Fruit fly (Drosophila melanogaster) whole organism, embryonic: ENCODE data around the gene CG11550.

Experiments
- CG10431 ChIP-seq: fragments of 200-800 bp; sonication (Bioruptor generic); optimal IDR thresholded peaks from 3 replicates; lab custom pipeline; 2018; ENCODE audit warnings: missing biosample characterization, mild to moderate bottlenecking, missing genetic modification characterization
- CG11085 ChIP-seq: fragments of 200-800 bp; sonication (Bioruptor generic); IDR thresholded peaks from 2 replicates; pipeline ENCODE4 v1.3.6; 2022; ENCODE audit warnings: missing biosample characterization, missing genetic modification characterization
- CG11696 ChIP-seq: fragments of 200-800 bp; sonication (Bioruptor generic); IDR thresholded peaks from 2 replicates; pipeline ENCODE4 v1.3.6; 2022; ENCODE audit warnings: missing biosample characterization, missing genetic modification characterization
- CG1233 ChIP-seq: fragments of 200-800 bp; sonication (Bioruptor generic); optimal IDR thresholded peaks from 4 replicates; lab custom pipeline; 2018; ENCODE audit warnings: missing biosample characterization, mild to moderate bottlenecking, missing genetic modification characterization
- CG12942 ChIP-seq: fragments of 200-800 bp; sonication (Bioruptor generic); optimal IDR thresholded peaks from 3 replicates; lab custom pipeline; 2016; ENCODE audit warnings: missing biosample characterization, missing genetic modification characterization
- CG13123 ChIP-seq: fragments of 200-800 bp; sonication (Bioruptor generic); optimal IDR thresholded peaks from 2 replicates; lab custom pipeline; 2016; ENCODE audit warnings: missing biosample characterization, missing genetic modification characterization
- CG13287 ChIP-seq: fragments of 200-800 bp; sonication (Bioruptor generic); IDR thresholded peaks from 2 replicates; pipeline ENCODE4 v1.3.6; 2022; ENCODE audit warnings: missing biosample characterization, missing genetic modification characterization; ENCODE audit not compliant: partially characterized antibody
- CG14050 ChIP-seq: fragments of 200-800 bp; sonication (Bioruptor generic); IDR thresholded peaks from 3 replicates; pipeline ENCODE4 v1.3.6; 2022; ENCODE audit warnings: missing biosample characterization, missing genetic modification characterization
- CG14965 ChIP-seq: fragments of 200-800 bp; sonication (Bioruptor generic); optimal IDR thresholded peaks from 2 replicates; lab custom pipeline; 2016; ENCODE audit warnings: missing biosample characterization, missing genetic modification characterization, borderline replicate concordance
- CG15011 ChIP-seq: fragments of 200-800 bp; sonication (Bioruptor generic); optimal IDR thresholded peaks from 3 replicates; lab custom pipeline; 2018; ENCODE audit warnings: missing biosample characterization, mild to moderate bottlenecking, missing genetic modification characterization
- CG17359 ChIP-seq: fragments of 200-800 bp; sonication (Bioruptor generic); optimal IDR thresholded peaks from 3 replicates; lab custom pipeline; 2018; ENCODE audit warnings: missing biosample characterization, mild to moderate bottlenecking, missing genetic modification characterization, moderate library complexity
- CG2120 ChIP-seq: fragments of 200-800 bp; sonication (Bioruptor generic); optimal IDR thresholded peaks from 3 replicates; lab custom pipeline; 2016; ENCODE audit warnings: missing biosample characterization, missing genetic modification characterization
- CG2712 ChIP-seq: fragments of 200-800 bp; optimal IDR thresholded peaks from 3 replicates; lab custom pipeline; 2019; ENCODE audit warnings: missing biosample characterization, mild to moderate bottlenecking, missing genetic modification characterization, moderate library complexity
- CG3065 ChIP-seq: fragments of 200-800 bp; sonication (Bioruptor generic); optimal IDR thresholded peaks from 2 replicates; lab custom pipeline; 2016; ENCODE audit warnings: missing biosample characterization, missing genetic modification characterization
- CG31224 ChIP-seq: fragments of 200-800 bp; sonication (Bioruptor generic); IDR thresholded peaks from 2 replicates; pipeline ENCODE4 v1.3.6; 2022; ENCODE audit warnings: missing biosample characterization, missing genetic modification characterization
- CG3407 ChIP-seq: fragments of 200-800 bp; sonication (Bioruptor generic); optimal IDR thresholded peaks from 2 replicates; lab custom pipeline; 2018; ENCODE audit warnings: missing biosample characterization, mild to moderate bottlenecking, missing genetic modification characterization
- CG4282 ChIP-seq: fragments of 200-800 bp; sonication (Bioruptor generic); optimal IDR thresholded peaks from 2 replicates; lab custom pipeline; 2016; ENCODE audit warnings: missing biosample characterization, missing genetic modification characterization
- CG4424 ChIP-seq: fragments of 200-800 bp; sonication (Bioruptor generic); optimal IDR thresholded peaks from 3 replicates; lab custom pipeline; 2016; ENCODE audit warnings: missing biosample characterization, missing genetic modification characterization
- CG5180 ChIP-seq: fragments of 200-800 bp; sonication (Bioruptor generic); optimal IDR thresholded peaks from 3 replicates; lab custom pipeline; 2017; ENCODE audit warnings: missing biosample characterization, missing genetic modification characterization, mild to moderate bottlenecking, moderate library complexity, missing genetic modification reagents
- CG6272 ChIP-seq: fragments of 200-800 bp; sonication (Bioruptor generic); IDR thresholded peaks from 2 replicates; pipeline ENCODE4 v1.3.6; 2022; ENCODE audit warnings: missing biosample characterization, missing genetic modification characterization
- CG6654 ChIP-seq: fragments of 200-800 bp; sonication (Bioruptor generic); optimal IDR thresholded peaks from 2 replicates; lab custom pipeline; 2017; ENCODE audit warnings: missing biosample characterization, mild to moderate bottlenecking, missing genetic modification characterization
- CG8290 ChIP-seq, 3 experiments: fragments of 200-800 bp; sonication (Bioruptor generic); optimal IDR thresholded peaks; 2 replicates each; lab custom pipeline; 2016 to 2019; ENCODE audit warnings: missing biosample characterization in 3 of 3, missing genetic modification characterization in 3 of 3, mild to moderate bottlenecking in 2 of 3, moderate library complexity in 1 of 3
- CG9609 ChIP-seq: fragments of 200-800 bp; sonication (Bioruptor generic); optimal IDR thresholded peaks from 3 replicates; lab custom pipeline; 2016; ENCODE audit warnings: missing biosample characterization, missing genetic modification characterization
- CkIIα-i1 ChIP-seq: fragments of 200-800 bp; sonication (Bioruptor generic); IDR thresholded peaks from 2 replicates; pipeline ENCODE4 v1.3.6; 2022; ENCODE audit warnings: missing biosample characterization, missing genetic modification characterization
- Dbx ChIP-seq: fragments of 200-800 bp; sonication (Bioruptor generic); IDR thresholded peaks from 3 replicates; pipeline ENCODE4 v1.3.6; 2022; ENCODE audit warnings: missing biosample characterization, missing genetic modification characterization
- Doc2 ChIP-seq: fragments of 200-800 bp; sonication (Bioruptor generic); IDR thresholded peaks from 2 replicates; pipeline ENCODE4 v1.3.6; 2022; ENCODE audit warnings: missing biosample characterization, missing genetic modification characterization
- Hmx ChIP-seq: fragments of 200-800 bp; sonication (Bioruptor generic); optimal IDR thresholded peaks from 2 replicates; lab custom pipeline; 2016; ENCODE audit warnings: missing biosample characterization, missing genetic modification characterization
- Lpt ChIP-seq: fragments of >200 bp; optimal IDR thresholded peaks from 2 replicates; lab custom pipeline; 2018; ENCODE audit warnings: missing biosample characterization, missing genetic modification characterization
- Nf-YB ChIP-seq: fragments of 200-800 bp; sonication (Bioruptor generic); optimal IDR thresholded peaks from 3 replicates; lab custom pipeline; 2019; ENCODE audit warnings: missing biosample characterization, mild to moderate bottlenecking, missing genetic modification characterization, moderate library complexity
- Poxn ChIP-seq: fragments of 200-800 bp; sonication (Bioruptor generic); IDR thresholded peaks from 2 replicates; pipeline ENCODE4 v1.3.6; 2022; ENCODE audit warnings: missing biosample characterization, missing genetic modification characterization
- Trl ChIP-seq, 3 experiments: fragments of >200 bp in 2 of 3; fragments of 200-800 bp in 1 of 3; sonication (Bioruptor generic) in 1 of 3; optimal IDR thresholded peaks; 2 replicates in 1 of 3; 3 replicates in 2 of 3; lab custom pipeline; 2016 to 2017; ENCODE audit warnings: missing biosample characterization in 1 of 3, missing genetic modification characterization in 1 of 3
- ara ChIP-seq: fragments of 200-800 bp; sonication (Bioruptor generic); IDR thresholded peaks from 2 replicates; pipeline ENCODE4 v1.3.6; 2022; ENCODE audit warnings: missing biosample characterization, missing genetic modification characterization
- ato ChIP-seq: fragments of 200-800 bp; sonication (Bioruptor generic); IDR thresholded peaks from 2 replicates; pipeline ENCODE4 v1.3.6; 2022; ENCODE audit warnings: missing biosample characterization, missing genetic modification characterization; ENCODE audit not compliant: partially characterized antibody
- bcd ChIP-seq: fragments of 200-800 bp; sonication (Bioruptor generic); optimal IDR thresholded peaks from 2 replicates; lab custom pipeline; 2017; ENCODE audit warnings: missing biosample characterization, mild to moderate bottlenecking, missing genetic modification characterization
- corto ChIP-seq: fragments of 200-800 bp; sonication (Bioruptor generic); optimal IDR thresholded peaks from 2 replicates; lab custom pipeline; 2016; ENCODE audit warnings: missing biosample characterization, mild to moderate bottlenecking, missing genetic modification characterization, moderate library complexity
- dati ChIP-seq: fragments of 200-800 bp; sonication (Bioruptor generic); IDR thresholded peaks from 2 replicates; pipeline ENCODE4 v1.3.6; 2022; ENCODE audit warnings: missing biosample characterization, missing genetic modification characterization
- dpn ChIP-seq, 2 experiments: fragments of 200-800 bp; sonication (Bioruptor generic); optimal IDR thresholded peaks; 3 replicates each; lab custom pipeline; 2016; ENCODE audit warnings: missing biosample characterization in 2 of 2, missing genetic modification characterization in 2 of 2
- eve ChIP-seq, 2 experiments: fragments of >200 bp; optimal IDR thresholded peaks; 2 replicates each; lab custom pipeline; 2017; ENCODE audit warnings: missing biosample characterization in 2 of 2, missing genetic modification characterization in 2 of 2
- gem ChIP-seq: fragments of 200-800 bp; sonication (Bioruptor generic); optimal IDR thresholded peaks from 2 replicates; lab custom pipeline; 2019; ENCODE audit warnings: missing biosample characterization, mild to moderate bottlenecking, missing genetic modification characterization, moderate library complexity
- kni ChIP-seq: fragments of 200-800 bp; sonication (Bioruptor generic); optimal IDR thresholded peaks from 3 replicates; lab custom pipeline; 2017; ENCODE audit warnings: mild to moderate bottlenecking, missing biosample characterization, missing genetic modification reagents, missing genetic modification characterization
- nau ChIP-seq: fragments of 200-800 bp; sonication (Bioruptor generic); optimal IDR thresholded peaks from 3 replicates; lab custom pipeline; 2017; ENCODE audit warnings: missing biosample characterization, mild to moderate bottlenecking, missing genetic modification characterization, missing genetic modification reagents
- odd ChIP-seq: fragments of 200-800 bp; sonication (Bioruptor generic); optimal IDR thresholded peaks from 2 replicates; lab custom pipeline; 2017; ENCODE audit warnings: missing biosample characterization, mild to moderate bottlenecking, missing genetic modification characterization
- pita ChIP-seq: fragments of 200-800 bp; sonication (Bioruptor generic); optimal IDR thresholded peaks from 2 replicates; lab custom pipeline; 2017; ENCODE audit warnings: missing biosample characterization, mild to moderate bottlenecking, missing genetic modification characterization
- ranshi ChIP-seq: fragments of 200-800 bp; sonication (Bioruptor generic); IDR thresholded peaks from 2 replicates; pipeline ENCODE4 v1.3.6; 2022; ENCODE audit warnings: missing biosample characterization, missing genetic modification characterization
- sisA ChIP-seq: fragments of 200-800 bp; sonication (Bioruptor generic); IDR thresholded peaks from 2 replicates; pipeline ENCODE4 v1.3.6; 2022; ENCODE audit warnings: missing biosample characterization, missing genetic modification characterization
- tgo ChIP-seq: fragments of 200-800 bp; sonication (Bioruptor generic); IDR thresholded peaks from 3 replicates; pipeline ENCODE4 v1.3.6; 2022; ENCODE audit warnings: missing biosample characterization, missing genetic modification characterization
- tio ChIP-seq: fragments of 200-800 bp; sonication (Bioruptor generic); optimal IDR thresholded peaks from 2 replicates; lab custom pipeline; 2017; ENCODE audit warnings: missing biosample characterization, missing genetic modification characterization, inconsistent platforms
- vvl ChIP-seq: fragments of 200-800 bp; sonication (Bioruptor generic); IDR thresholded peaks from 2 replicates; pipeline ENCODE4 v1.3.6; 2022; ENCODE audit warnings: missing biosample characterization, missing genetic modification characterization
- zen2 ChIP-seq: fragments of 200-800 bp; sonication (Bioruptor generic); IDR thresholded peaks from 3 replicates; pipeline ENCODE4 v1.3.6; 2022; ENCODE audit warnings: missing biosample characterization, missing genetic modification characterization; ENCODE audit not compliant: partially characterized antibody

The CG11550 gene

dm6 chr3R:31724580-31725320 is 45.1 kb upstream of the CG11550 start (continued):
- TF ChIP-seq CG17359 (tag; lab: Kevin White, UChicago) (no peak), CG1233 (GFP tag; lab: Kevin White, UChicago) (no peak), CG8290 (GFP tag; optimal IDR thresholded peaks at IDR 0.05; lab: Kevin White, UChicago) (no peak), CG8290 (tag; optimal IDR thresholded peaks at IDR 0.05; lab: Kevin White, UChicago) (no peak), dpn (GFP tag; optimal IDR thresholded peaks at IDR 0.05; lab: Kevin White, UChicago) (peak in 1 of 2 experiments; percentile 8), nau (GFP tag; lab: Kevin White, UChicago) (no peak), ato (0 out of 2 replicates have a peak, but pooled peaks have one; percentile 18), corto (GFP tag; lab: Kevin White, UChicago) (no peak), CG3065 (GFP tag; lab: Kevin White, UChicago) (no peak), bcd (GFP tag; lab: Kevin White, UChicago) (no peak), CkIIα-i1 (no peak), tgo (GFP tag; lab: Robert Waterston, UW) (no peak), CG2712 (tag; lab: Kevin White, UChicago) (no peak), CG11085 (no peak), gem (peak; percentile 39), zen2 (GFP tag; lab: Robert Waterston, UW) (peak; percentile 45; the same call in 1 of the 3 replicates), tio (GFP tag; lab: Kevin White, UChicago) (no peak), CG13287 (GFP tag; lab: Robert Waterston, UW) (peak; percentile 42), Trl (optimal IDR thresholded peaks at IDR 0.05; lab: Kevin White, UChicago) (peak; percentile 88), Trl (GFP tag; optimal IDR thresholded peaks at IDR 0.05; lab: Kevin White, UChicago) (peak; percentile 37), CG14050 (GFP tag; lab: Robert Waterston, UW) (no peak), CG6272 (GFP tag; lab: Robert Waterston, UW) (no peak), vvl (GFP tag; lab: Robert Waterston, UW) (peak; percentile 66; the same call in 1 of the 2 replicates), CG15011 (GFP tag; lab: Kevin White, UChicago) (no peak), CG13123 (GFP tag; lab: Kevin White, UChicago) (no peak), Lpt (GFP tag; lab: Kevin White, UChicago) (no peak), eve (GFP tag; optimal IDR thresholded peaks at IDR 0.05; lab: Kevin White, UChicago) (no peak), CG6654 (GFP tag; lab: Kevin White, UChicago) (no peak), CG2120 (GFP tag; lab: Kevin White, UChicago) (no peak), sisA (GFP tag; lab: Robert Waterston, UW) (no peak), kni (GFP tag; lab: Kevin White, UChicago) (peak; percentile 61), ara (GFP tag; lab: Robert Waterston, UW) (peak; percentile 53; the same call in 1 of the 2 replicates), CG10431 (GFP tag; lab: Kevin White, UChicago) (no peak), odd (GFP tag; lab: Kevin White, UChicago) (no peak), Dbx (peak; percentile 29; the same call in 1 of the 3 replicates), CG11696 (GFP tag; lab: Robert Waterston, UW) (peak; percentile 80), CG4424 (no peak), CG14965 (GFP tag; lab: Kevin White, UChicago) (no peak), Hmx (GFP tag; lab: Kevin White, UChicago) (no peak), CG4282 (GFP tag; lab: Kevin White, UChicago) (no peak), CG31224 (GFP tag; lab: Robert Waterston, UW) (no peak), CG9609 (no peak), Poxn (GFP tag; lab: Robert Waterston, UW) (no peak), dati (GFP tag; lab: Robert Waterston, UW) (no peak), CG3407 (GFP tag; lab: Kevin White, UChicago) (no peak), pita (no peak), CG12942 (no peak), CG5180 (GFP tag; lab: Kevin White, UChicago) (no peak), Doc2 (no peak), ranshi (GFP tag; lab: Robert Waterston, UW) (no peak), Nf-YB (GFP tag; lab: Kevin White, UChicago) (no peak)
